Fruit fly (Drosophila melanogaster) S2 (cell line): ENCODE results near the gene CG42249.

ENCODE experiments used
- CG8478 ChIP-seq: fragments of >200 bp; optimal IDR thresholded peaks from 2 replicates; lab custom pipeline; 2018
- CTCF ChIP-seq, 2 experiments: fragments of >200 bp; optimal IDR thresholded peaks; 2 replicates each; lab custom pipeline; 2018

- no peak for TF ChIP-seq CG8478 (lab: Kevin White, UChicago)
- no peak for TF ChIP-seq CTCF (optimal IDR thresholded peaks at IDR 0.05; lab: Kevin White, UChicago)
These were observed 48.5 kb downstream of the CG42249 start for dm6 chrX:11144575-11144974.
